Fruit fly (Drosophila melanogaster): ENCODE data around the gene CG4393.

- no peak for TF ChIP-seq psq (optimal IDR thresholded peaks at IDR 0.05)
- no peak for TF ChIP-seq pan (optimal IDR thresholded peaks at IDR 0.05)
Measured at dm6 chr3R:23405209-23405608, 20.6 kb upstream of the CG4393 start, which contains the start of gene Ir94e.

All from whole organism.